Worm (Caenorhabditis elegans): ENCODE results near the gene T13C2.2.

- TF ChIP-seq dao-5 (tag; optimal IDR thresholded peaks at IDR 0.05), result no peak
- TF ChIP-seq him-1 (tag; optimal IDR thresholded peaks at IDR 0.05), result no peak
Measured at ce11 chrII:6843211-6843610, 51.2 kb downstream of the T13C2.2 start.

All from whole organism, L4/young adult.